Worm (Caenorhabditis elegans) whole organism, young adult: ENCODE results near the gene ZC116.1.

Experiments
- B0336.3 ChIP-seq: fragments of 200-800 bp; sonication (Bioruptor generic); IDR thresholded peaks from 2 replicates; pipeline ENCODE4 v1.3.6; 2022; ENCODE audit warnings: missing genetic modification characterization, missing compliant biosample characterization
- C06A6.2 ChIP-seq: fragments of 200-800 bp; sonication (Bioruptor generic); conservative IDR thresholded peaks from 2 replicates; pipeline ENCODE4 v1.3.6; 2022; ENCODE audit warnings: missing genetic modification characterization, missing compliant biosample characterization
- C17E4.6 ChIP-seq: fragments of 200-800 bp; sonication (Bioruptor generic); IDR thresholded peaks from 2 replicates; pipeline ENCODE4 v1.3.6; 2022; ENCODE audit warnings: missing genetic modification reagents, missing genetic modification characterization, missing compliant biosample characterization
- F37B4.10 ChIP-seq: fragments of 200-800 bp; sonication (Bioruptor generic); IDR thresholded peaks from 2 replicates; pipeline ENCODE4 v1.3.6; 2022; ENCODE audit warnings: missing genetic modification characterization, missing compliant biosample characterization
- Y56A3A.18 ChIP-seq: fragments of 200-800 bp; sonication (Bioruptor generic); IDR thresholded peaks from 2 replicates; pipeline ENCODE4 v1.3.6; 2022; ENCODE audit warnings: missing genetic modification reagents, missing genetic modification characterization, missing compliant biosample characterization
- ZK185.1 ChIP-seq: sonication (generic microtip); optimal IDR thresholded peaks from 2 replicates; lab custom pipeline; 2016; ENCODE audit warnings: mild to moderate bottlenecking, missing genetic modification characterization, missing compliant biosample characterization; ENCODE audit not compliant: poor library complexity, severe bottlenecking
- aptf-3 ChIP-seq: fragments of 200-800 bp; sonication (Bioruptor generic); IDR thresholded peaks from 2 replicates; pipeline ENCODE4 v1.3.6; 2022; ENCODE audit warnings: missing genetic modification characterization, missing compliant biosample characterization
- attf-3 ChIP-seq: fragments of 200-800 bp; sonication (Bioruptor generic); conservative IDR thresholded peaks from 2 replicates; pipeline ENCODE4 v1.3.6; 2022; ENCODE audit warnings: missing genetic modification reagents, missing genetic modification characterization, missing compliant biosample characterization
- bed-1 ChIP-seq: fragments of 200-800 bp; sonication (Bioruptor generic); IDR thresholded peaks from 2 replicates; pipeline ENCODE4 v1.3.6; 2022; ENCODE audit warnings: missing genetic modification reagents, missing genetic modification characterization, missing compliant biosample characterization
- ceh-27 ChIP-seq: fragments of 200-800 bp; sonication (Bioruptor generic); optimal IDR thresholded peaks from 2 replicates; lab custom pipeline; 2018; ENCODE audit warnings: mild to moderate bottlenecking, missing genetic modification characterization, moderate library complexity, missing compliant biosample characterization
- dpff-1 ChIP-seq: sonication (generic microtip); optimal IDR thresholded peaks from 2 replicates; lab custom pipeline; 2017; ENCODE audit warnings: mild to moderate bottlenecking, missing genetic modification characterization, missing compliant biosample characterization
- egl-44 ChIP-seq: fragments of 200-800 bp; sonication (Bioruptor generic); IDR thresholded peaks from 2 replicates; pipeline ENCODE4 v1.3.6; 2022; ENCODE audit warnings: missing genetic modification reagents, missing genetic modification characterization, missing compliant biosample characterization
- fkh-3 ChIP-seq: sonication (generic microtip); optimal IDR thresholded peaks from 2 replicates; lab custom pipeline; 2016; ENCODE audit warnings: mild to moderate bottlenecking, missing genetic modification characterization, missing compliant biosample characterization
- hrde-1 ChIP-seq: sonication (generic microtip); optimal IDR thresholded peaks from 2 replicates; lab custom pipeline; 2016; ENCODE audit warnings: missing genetic modification characterization, mild to moderate bottlenecking, missing compliant biosample characterization, moderate library complexity, missing genotype, missing genetic modification reagents, borderline replicate concordance
- lin-26 ChIP-seq: fragments of 200-800 bp; sonication (Bioruptor generic); IDR thresholded peaks from 2 replicates; pipeline ENCODE4 v1.3.6; 2022; ENCODE audit warnings: missing genetic modification reagents, missing genetic modification characterization, missing compliant biosample characterization
- lin-40 ChIP-seq: sonication (generic microtip); optimal IDR thresholded peaks from 2 replicates; lab custom pipeline; 2016; ENCODE audit warnings: missing genetic modification characterization, mild to moderate bottlenecking, missing compliant biosample characterization, missing genotype, missing genetic modification reagents
- madf-3 ChIP-seq: fragments of 200-800 bp; sonication (Bioruptor generic); IDR thresholded peaks from 2 replicates; pipeline ENCODE4 v1.3.6; 2022; ENCODE audit warnings: missing genetic modification reagents, missing genetic modification characterization, missing compliant biosample characterization
- mel-28 ChIP-seq: sonication (generic microtip); optimal IDR thresholded peaks from 2 replicates; lab custom pipeline; 2016; ENCODE audit warnings: borderline replicate concordance, mild to moderate bottlenecking, missing genetic modification characterization, missing compliant biosample characterization
- mxl-1 ChIP-seq: sonication (generic microtip); optimal IDR thresholded peaks from 2 replicates; lab custom pipeline; 2016; ENCODE audit warnings: missing genetic modification characterization, missing compliant biosample characterization
- nhr-120 ChIP-seq: fragments of 200-800 bp; sonication (Bioruptor generic); IDR thresholded peaks from 2 replicates; pipeline ENCODE4 v1.3.6; 2022; ENCODE audit warnings: missing genetic modification characterization, missing compliant biosample characterization
- nhr-90 ChIP-seq: sonication (generic microtip); optimal IDR thresholded peaks from 2 replicates; lab custom pipeline; 2016; ENCODE audit warnings: missing genotype, mild to moderate bottlenecking, missing genetic modification characterization, missing compliant biosample characterization
- repo-1 ChIP-seq: sonication (generic microtip); optimal IDR thresholded peaks from 2 replicates; lab custom pipeline; 2017; ENCODE audit warnings: mild to moderate bottlenecking, missing genetic modification characterization, missing compliant biosample characterization
- sdz-38 ChIP-seq: sonication (generic microtip); optimal IDR thresholded peaks from 2 replicates; lab custom pipeline; 2016; ENCODE audit warnings: missing genotype, missing genetic modification characterization, missing compliant biosample characterization
- somi-1 ChIP-seq: fragments of 200-800 bp; sonication (Bioruptor generic); optimal IDR thresholded peaks from 2 replicates; lab custom pipeline; 2018; ENCODE audit warnings: mild to moderate bottlenecking, missing genetic modification characterization, missing compliant biosample characterization
- sptf-2 ChIP-seq: fragments of 200-800 bp; sonication (Bioruptor generic); optimal IDR thresholded peaks from 2 replicates; lab custom pipeline; 2018; ENCODE audit warnings: mild to moderate bottlenecking, missing genetic modification characterization, missing compliant biosample characterization
- unc-62 ChIP-seq: fragments of 150-350 bp; optimal IDR thresholded peaks from 2 replicates; lab custom pipeline; 2014; ENCODE audit warnings: missing biosample characterization, missing genetic modification reagents, missing genetic modification characterization
- ztf-18 ChIP-seq: sonication (generic microtip); optimal IDR thresholded peaks from 2 replicates; lab custom pipeline; 2016; ENCODE audit warnings: missing genotype, mild to moderate bottlenecking, missing genetic modification characterization, missing compliant biosample characterization
- ztf-26 ChIP-seq: sonication (generic microtip); optimal IDR thresholded peaks from 2 replicates; lab custom pipeline; 2017; ENCODE audit warnings: missing genetic modification characterization, missing compliant biosample characterization
- ztf-6 ChIP-seq: fragments of 200-800 bp; sonication (Bioruptor generic); IDR thresholded peaks from 2 replicates; pipeline ENCODE4 v1.3.6; 2022; ENCODE audit warnings: missing genetic modification reagents, missing genetic modification characterization, missing compliant biosample characterization

The ZC116.1 gene

DNA sequence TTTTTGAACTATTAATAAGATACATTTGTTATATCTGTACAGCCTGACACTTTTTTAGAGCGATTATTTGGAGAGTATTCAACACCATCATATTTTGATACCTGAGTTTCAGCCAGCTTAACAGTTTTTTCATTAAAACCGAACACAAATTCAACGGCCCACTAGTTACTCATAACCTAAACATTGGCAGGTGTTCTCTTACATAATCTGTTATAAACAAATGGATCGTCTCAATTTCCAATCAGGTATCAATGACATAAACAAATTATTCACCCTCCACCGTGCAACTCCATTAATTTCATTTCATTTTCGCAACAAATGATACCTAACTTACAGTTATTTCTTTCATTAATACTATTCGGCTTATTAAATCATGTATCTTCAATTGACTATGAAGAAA, 1.4 kb downstream of the ZC116.1 start, which contains the start of gene cubn-1:
TSS of gene cubn-1 (plus strand) at position 301 of the 400 bp plus-strand sequence.
- TF ChIP-seq repo-1 (tag; lab: Kevin White, UChicago), result no peak

DNA sequence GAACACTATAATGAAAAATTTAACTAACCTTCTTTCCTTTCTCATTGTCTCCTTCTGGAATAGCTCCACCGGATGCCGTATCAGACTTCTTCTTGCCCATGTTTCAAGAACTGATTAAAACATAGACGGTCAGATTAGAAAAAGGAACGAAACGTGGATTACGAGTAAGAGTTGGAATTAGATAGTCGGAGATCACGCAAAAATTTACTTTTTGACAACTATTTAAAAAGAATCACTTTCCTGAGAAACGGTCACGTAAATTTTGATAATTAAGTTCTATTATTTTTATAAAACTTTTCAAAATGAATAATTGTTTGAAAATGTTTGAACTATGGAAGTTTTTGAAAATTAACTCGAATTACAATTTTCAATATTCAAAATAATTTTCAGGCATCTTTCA, 2.5 kb downstream of the ZC116.1 start, which contains the start of gene cyc-2.2:
TSS of gene cyc-2.2 (minus strand) at position 101 of the 400 bp plus-strand sequence.
- TF ChIP-seq mxl-1 (no peak), somi-1 (GFP tag; lab: Kevin White, UChicago) (no peak), unc-62 (GFP tag; lab: Kevin White, UChicago) (no peak), hrde-1 (tag; lab: Kevin White, UChicago) (no peak), lin-40 (no peak), lin-26 (no peak), nhr-90 (tag; lab: Kevin White, UChicago) (no peak), F37B4.10 (GFP tag; lab: Robert Waterston, UW) (no peak), mel-28 (tag; lab: Kevin White, UChicago) (no peak), ZK185.1 (tag; lab: Kevin White, UChicago) (no peak), sptf-2 (GFP tag; lab: Kevin White, UChicago) (no peak)

ce11 chrV:12624371-12624770, 14.7 kb downstream of the ZC116.1 start, which contains the start of gene F56H9.9:
F56H9.9 (minus strand) TSS chrV:12624471.
- TF ChIP-seq ceh-27 (GFP tag; lab: Kevin White, UChicago), result peak; percentile 8
- no peak for TF ChIP-seq C17E4.6 (GFP tag; lab: Robert Waterston, UW)
- TF ChIP-seq, all 124 proteins: peak for 1

ce11 chrV:12629743-12630142, 20.1 kb downstream of the ZC116.1 start, which contains the start of gene F56H9.6:
F56H9.6 (minus strand) TSS chrV:12629843.
- no peak for TF ChIP-seq F37B4.10 (GFP tag; lab: Robert Waterston, UW)
- no peak for TF ChIP-seq Y56A3A.18 (GFP tag; lab: Robert Waterston, UW)
- no peak for TF ChIP-seq mxl-1
- no peak for TF ChIP-seq dpff-1 (tag; lab: Kevin White, UChicago)
- TF ChIP-seq nhr-120 (GFP tag; lab: Robert Waterston, UW), result 0 out of 2 replicates have a peak, but pooled peaks have one; percentile 12
- TF ChIP-seq sdz-38, result no peak

- TF ChIP-seq ztf-26 (no peak), madf-3 (GFP tag; lab: Robert Waterston, UW) (no peak), attf-3 (GFP tag; lab: Robert Waterston, UW) (no peak), aptf-3 (GFP tag; lab: Robert Waterston, UW) (no peak), C06A6.2 (GFP tag; lab: Robert Waterston, UW) (no peak), egl-44 (no peak)
Measured at ce11 chrV:12632048-12632447, 22.4 kb downstream of the ZC116.1 start, which contains the start of gene srx-113. srx-113 (minus strand) TSS chrV:12632148.

DNA sequence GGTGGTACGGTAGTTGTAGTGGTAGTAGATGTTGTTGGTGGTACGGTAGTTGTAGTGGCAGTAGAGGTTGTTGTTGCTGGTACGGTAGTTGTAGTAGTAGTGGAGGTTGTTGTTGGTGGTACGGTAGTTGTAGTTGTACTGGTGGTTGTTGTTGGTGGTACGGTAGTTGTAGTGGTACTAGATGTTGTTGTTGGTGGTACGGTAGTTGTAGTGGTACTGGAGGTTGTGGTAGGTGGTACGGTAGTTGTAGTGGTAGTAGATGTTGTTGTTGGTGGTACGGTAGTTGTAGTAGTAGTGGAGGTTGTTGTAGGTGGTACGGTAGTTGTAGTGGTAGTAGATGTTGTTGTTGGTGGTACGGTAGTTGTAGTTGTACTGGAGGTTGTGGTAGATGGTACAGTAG, 23.4 kb downstream of the ZC116.1 start:
- TF ChIP-seq ceh-27 (GFP tag; lab: Kevin White, UChicago), result no peak
- no peak for TF ChIP-seq ztf-6 (GFP tag; lab: Robert Waterston, UW)
- no peak for TF ChIP-seq fkh-3
- 0 out of 2 replicates have a peak, but pooled peaks have one; percentile 16 for TF ChIP-seq bed-1

ce11 chrV:12634050-12634449, 24.4 kb downstream of the ZC116.1 start:
- TF ChIP-seq B0336.3 (GFP tag; lab: Robert Waterston, UW) (no peak), ztf-18 (tag; lab: Kevin White, UChicago) (no peak)
